Worm (Caenorhabditis elegans) whole organism, L4 larva: ENCODE data around the gene tba-7.
A peak's percentile ranks its signal among the peaks of the same experiment; 100 is the strongest.

Experiments
- F37D6.2 ChIP-seq: sonication (generic microtip); optimal IDR thresholded peaks from 2 replicates; lab custom pipeline; 2016; ENCODE audit warnings: mild to moderate bottlenecking, missing genetic modification characterization, missing compliant biosample characterization
- F49E8.2 ChIP-seq: sonication (generic microtip); optimal IDR thresholded peaks from 2 replicates; lab custom pipeline; 2016; ENCODE audit warnings: missing compliant biosample characterization, mild to moderate bottlenecking, missing genetic modification characterization, borderline replicate concordance
- T20F7.1 ChIP-seq: fragments of 200-800 bp; sonication (Bioruptor generic); optimal IDR thresholded peaks from 2 replicates; lab custom pipeline; 2018; ENCODE audit warnings: mild to moderate bottlenecking, missing genetic modification characterization, missing compliant biosample characterization
- Y48G9A.11 ChIP-seq: fragments of 200-800 bp; sonication (Bioruptor generic); IDR thresholded peaks from 2 replicates; pipeline ENCODE4 v1.3.6; 2022; ENCODE audit warnings: missing genetic modification reagents, missing genetic modification characterization, missing compliant biosample characterization
- Y5F2A.4 ChIP-seq: fragments of 200-800 bp; sonication (Bioruptor generic); optimal IDR thresholded peaks from 2 replicates; lab custom pipeline; 2018; ENCODE audit warnings: mild to moderate bottlenecking, missing genetic modification characterization, missing compliant biosample characterization
- ZK337.2 ChIP-seq: fragments of 200-800 bp; sonication (Bioruptor generic); IDR thresholded peaks from 2 replicates; pipeline ENCODE4 v1.3.6; 2022; ENCODE audit warnings: missing genetic modification reagents, missing genetic modification characterization, missing compliant biosample characterization
- aha-1 ChIP-seq: fragments of 150-350 bp; peaks from one replicate; lab custom pipeline; 2014; ENCODE audit warnings: missing biosample characterization, missing genetic modification characterization
- aly-2 ChIP-seq: sonication (generic microtip); optimal IDR thresholded peaks from 2 replicates; lab custom pipeline; 2018; ENCODE audit warnings: missing biosample characterization, missing genetic modification characterization
- arid-1 ChIP-seq: fragments of 200-800 bp; sonication (Bioruptor generic); conservative IDR thresholded peaks from 2 replicates; pipeline ENCODE4 v1.3.6; 2022; ENCODE audit warnings: missing genetic modification reagents, missing genetic modification characterization, missing compliant biosample characterization
- ceh-20 ChIP-seq: fragments of 200-800 bp; sonication (Bioruptor generic); IDR thresholded peaks from 2 replicates; pipeline ENCODE4 v1.3.6; 2022; ENCODE audit warnings: missing genetic modification reagents, missing genetic modification characterization, missing compliant biosample characterization
- ceh-28 ChIP-seq: fragments of 150-350 bp; optimal IDR thresholded peaks from 2 replicates; lab custom pipeline; 2014; ENCODE audit warnings: missing biosample characterization, missing genetic modification reagents, missing genetic modification characterization
- ceh-44 ChIP-seq: fragments of 200-800 bp; sonication (Bioruptor generic); IDR thresholded peaks from 2 replicates; pipeline ENCODE4 v1.3.6; 2022; ENCODE audit warnings: missing genetic modification reagents, missing genetic modification characterization, missing compliant biosample characterization
- ces-1 ChIP-seq: fragments of 150-350 bp; sonication (generic microtip); optimal IDR thresholded peaks from 4 replicates; lab custom pipeline; 2014; ENCODE audit warnings: missing biosample characterization, missing genetic modification reagents, missing genetic modification characterization
- cey-2 ChIP-seq: sonication (generic microtip); optimal IDR thresholded peaks from 3 replicates; lab custom pipeline; 2017; ENCODE audit warnings: missing genetic modification characterization, mild to moderate bottlenecking, missing compliant biosample characterization, antibody characterized with exemption, borderline replicate concordance; ENCODE audit not compliant: insufficient read depth
- daf-16 ChIP-seq, 3 experiments: sonication (generic microtip); optimal IDR thresholded peaks; 2 replicates each; lab custom pipeline; 2016 to 2017; ENCODE audit warnings: missing genetic modification characterization in 3 of 3, missing genetic modification reagents in 3 of 3, mild to moderate bottlenecking in 2 of 3, missing compliant biosample characterization in 2 of 3, missing biosample characterization in 1 of 3, moderate library complexity in 1 of 3
- daf-8 ChIP-seq: fragments of 200-800 bp; sonication (Bioruptor generic); IDR thresholded peaks from 2 replicates; pipeline ENCODE4 v1.3.6; 2022; ENCODE audit warnings: missing genetic modification characterization, missing compliant biosample characterization
- dmd-8 ChIP-seq: fragments of 200-800 bp; sonication (Bioruptor generic); IDR thresholded peaks from 2 replicates; pipeline ENCODE4 v1.3.6; 2022; ENCODE audit warnings: missing genetic modification characterization, missing compliant biosample characterization
- dve-1 ChIP-seq: sonication (generic microtip); optimal IDR thresholded peaks from 2 replicates; lab custom pipeline; 2017; ENCODE audit warnings: antibody characterized with exemption, mild to moderate bottlenecking, missing genetic modification characterization, missing compliant biosample characterization; ENCODE audit not compliant: insufficient read depth
- egl-43 ChIP-seq: fragments of 200-800 bp; sonication (Bioruptor generic); IDR thresholded peaks from 2 replicates; pipeline ENCODE4 v1.3.6; 2022; ENCODE audit warnings: missing genetic modification reagents, missing genetic modification characterization, missing compliant biosample characterization
- fkh-10 ChIP-seq: fragments of 150-350 bp; optimal IDR thresholded peaks from 2 replicates; lab custom pipeline; 2014; ENCODE audit warnings: missing biosample characterization, missing genetic modification reagents, missing genetic modification characterization
- gei-8 ChIP-seq: fragments of 200-800 bp; sonication (Bioruptor generic); optimal IDR thresholded peaks from 2 replicates; lab custom pipeline; 2018; ENCODE audit warnings: mild to moderate bottlenecking, missing genetic modification characterization, missing compliant biosample characterization
- hlh-11 ChIP-seq: fragments of 200-800 bp; sonication (Bioruptor generic); optimal IDR thresholded peaks from 2 replicates; lab custom pipeline; 2018; ENCODE audit warnings: mild to moderate bottlenecking, missing genetic modification characterization, missing compliant biosample characterization
- hlh-30 ChIP-seq: sonication (generic microtip); optimal IDR thresholded peaks from 2 replicates; lab custom pipeline; 2017; ENCODE audit warnings: antibody characterized with exemption, mild to moderate bottlenecking, missing genetic modification characterization, missing compliant biosample characterization; ENCODE audit not compliant: insufficient read depth
- hmg-1.1 ChIP-seq: fragments of 200-800 bp; sonication (Bioruptor generic); IDR thresholded peaks from 2 replicates; pipeline ENCODE4 v1.3.6; 2022; ENCODE audit warnings: missing genetic modification reagents, missing genetic modification characterization, missing compliant biosample characterization
- lim-7 ChIP-seq: fragments of 200-800 bp; sonication (Bioruptor generic); IDR thresholded peaks from 2 replicates; pipeline ENCODE4 v1.3.6; 2022; ENCODE audit warnings: missing genetic modification characterization, missing compliant biosample characterization
- lin-13 ChIP-seq: fragments of 150-350 bp; optimal IDR thresholded peaks from 2 replicates; lab custom pipeline; 2014; ENCODE audit warnings: missing biosample characterization, missing genetic modification reagents, missing genetic modification characterization
- lin-29 ChIP-seq: fragments of 200-800 bp; sonication (Bioruptor generic); IDR thresholded peaks from 2 replicates; pipeline ENCODE4 v1.3.6; 2022; ENCODE audit warnings: missing genetic modification reagents, missing genetic modification characterization, missing compliant biosample characterization
- lin-38 ChIP-seq: fragments of 200-800 bp; sonication (Bioruptor generic); IDR thresholded peaks from 2 replicates; pipeline ENCODE4 v1.3.6; 2022; ENCODE audit warnings: missing genetic modification reagents, missing genetic modification characterization, missing compliant biosample characterization
- lin-39 ChIP-seq: fragments of 150-350 bp; optimal IDR thresholded peaks from 2 replicates; lab custom pipeline; 2014; ENCODE audit warnings: missing biosample characterization, missing genetic modification reagents, missing genetic modification characterization
- lir-3 ChIP-seq: sonication (generic microtip); optimal IDR thresholded peaks from 2 replicates; lab custom pipeline; 2016; ENCODE audit warnings: mild to moderate bottlenecking, missing genetic modification characterization, missing compliant biosample characterization
- mdt-29 ChIP-seq: fragments of 200-800 bp; sonication (Bioruptor generic); IDR thresholded peaks from 2 replicates; pipeline ENCODE4 v1.3.6; 2022; ENCODE audit warnings: missing genetic modification reagents, missing genetic modification characterization, missing compliant biosample characterization
- mes-2 ChIP-seq: sonication (generic microtip); optimal IDR thresholded peaks from 2 replicates; lab custom pipeline; 2016; ENCODE audit warnings: missing genotype, mild to moderate bottlenecking, missing genetic modification characterization, missing compliant biosample characterization; ENCODE audit not compliant: poor library complexity, severe bottlenecking
- mxl-3 ChIP-seq: fragments of 200-800 bp; sonication (Bioruptor generic); optimal IDR thresholded peaks from 2 replicates; lab custom pipeline; 2018; ENCODE audit warnings: mild to moderate bottlenecking, missing genetic modification characterization, missing compliant biosample characterization
- nhr-10 ChIP-seq: fragments of 150-350 bp; optimal IDR thresholded peaks from 2 replicates; lab custom pipeline; 2014; ENCODE audit warnings: missing biosample characterization, missing genetic modification characterization
- nhr-11 ChIP-seq: fragments of 150-350 bp; optimal IDR thresholded peaks from 2 replicates; lab custom pipeline; 2014; ENCODE audit warnings: missing biosample characterization, missing genetic modification characterization
- nhr-111 ChIP-seq: fragments of 200-800 bp; sonication (Bioruptor generic); optimal IDR thresholded peaks from 2 replicates; lab custom pipeline; 2018; ENCODE audit warnings: mild to moderate bottlenecking, missing genetic modification characterization, missing compliant biosample characterization
- nhr-237 ChIP-seq: sonication (generic microtip); optimal IDR thresholded peaks from 2 replicates; lab custom pipeline; 2017; ENCODE audit warnings: missing biosample characterization, missing genetic modification characterization
- nhr-28 ChIP-seq: fragments of 150-350 bp; optimal IDR thresholded peaks from 2 replicates; lab custom pipeline; 2014; ENCODE audit warnings: missing biosample characterization, missing genetic modification characterization
- nhr-42 ChIP-seq: fragments of 200-800 bp; sonication (Bioruptor generic); IDR thresholded peaks from 2 replicates; pipeline ENCODE4 v1.3.6; 2022; ENCODE audit warnings: missing genetic modification characterization, missing compliant biosample characterization
- nhr-48 ChIP-seq: sonication (generic microtip); optimal IDR thresholded peaks from 2 replicates; lab custom pipeline; 2016; ENCODE audit warnings: mild to moderate bottlenecking, missing genetic modification characterization, missing compliant biosample characterization
- nhr-76 ChIP-seq: fragments of 150-350 bp; optimal IDR thresholded peaks from 2 replicates; lab custom pipeline; 2014; ENCODE audit warnings: missing biosample characterization, missing genetic modification characterization
- pqm-1 ChIP-seq: sonication (generic microtip); optimal IDR thresholded peaks from 2 replicates; lab custom pipeline; 2017; ENCODE audit warnings: missing biosample characterization, missing genetic modification characterization
- rbr-2 ChIP-seq: sonication (generic microtip); optimal IDR thresholded peaks from 2 replicates; lab custom pipeline; 2016; ENCODE audit warnings: missing genotype, missing genetic modification characterization, missing compliant biosample characterization
- saeg-2 ChIP-seq: fragments of 200-800 bp; sonication (Bioruptor generic); IDR thresholded peaks from 2 replicates; pipeline ENCODE4 v1.3.6; 2022; ENCODE audit warnings: missing genetic modification reagents, missing genetic modification characterization, missing compliant biosample characterization
- set-16 ChIP-seq: fragments of 200-800 bp; sonication (Bioruptor generic); IDR thresholded peaks from 2 replicates; pipeline ENCODE4 v1.3.6; 2022; ENCODE audit warnings: missing genetic modification reagents, missing genetic modification characterization, missing compliant biosample characterization
- tag-97 ChIP-seq: fragments of 200-800 bp; sonication (Bioruptor generic); IDR thresholded peaks from 2 replicates; pipeline ENCODE4 v1.3.6; 2022; ENCODE audit warnings: missing genetic modification characterization, missing compliant biosample characterization
- unc-130 ChIP-seq: sonication (generic microtip); optimal IDR thresholded peaks from 2 replicates; lab custom pipeline; 2016; ENCODE audit warnings: missing genetic modification reagents, missing genetic modification characterization, missing compliant biosample characterization
- ztf-7 ChIP-seq: fragments of 150-350 bp; optimal IDR thresholded peaks from 2 replicates; lab custom pipeline; 2014; ENCODE audit warnings: missing biosample characterization, missing genetic modification characterization

tba-7 gene

DNA sequence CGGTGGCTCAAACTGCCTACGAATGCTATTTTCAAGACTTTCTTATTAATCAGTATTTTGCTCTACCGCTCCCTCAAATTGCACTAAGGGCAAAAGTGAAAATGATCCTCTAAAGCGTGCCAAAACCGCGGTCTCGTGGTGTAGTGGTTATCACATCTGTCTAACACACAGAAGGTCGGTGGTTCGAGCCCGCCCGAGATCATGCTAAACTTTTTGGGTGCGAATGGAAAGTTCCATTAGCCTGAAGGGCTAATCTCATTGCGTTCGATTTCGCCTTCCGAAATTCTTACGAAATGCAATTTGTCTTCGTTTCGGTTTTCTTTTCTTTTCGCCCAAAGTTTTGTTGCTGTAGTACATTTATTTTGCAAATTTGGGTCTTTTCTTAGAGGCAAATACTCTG lies 18.1 kb downstream of the tba-7 start (continued):
- no peak for TF ChIP-seq nhr-111 (GFP tag; lab: Kevin White, UChicago)
- peak; percentile 65 for TF ChIP-seq ceh-44
- 0 out of 2 replicates have a peak, but pooled peaks have one; percentile 59 for TF ChIP-seq dmd-8 (GFP tag; lab: Robert Waterston, UW)
- TF ChIP-seq hlh-30 (tag; lab: Kevin White, UChicago) = peak; percentile 33
- no peak for TF ChIP-seq pqm-1 (tag; lab: Kevin White, UChicago)
- no peak for TF ChIP-seq daf-8 (GFP tag; lab: Robert Waterston, UW)
- TF ChIP-seq T20F7.1 = no peak
- no peak for TF ChIP-seq set-16 (GFP tag; lab: Robert Waterston, UW)
- no peak for TF ChIP-seq daf-16 (GFP tag; optimal IDR thresholded peaks at IDR 0.05; lab: Kevin White, UChicago)
- peak; percentile 26 for TF ChIP-seq daf-16 (tag; optimal IDR thresholded peaks at IDR 0.05; lab: Kevin White, UChicago)
- TF ChIP-seq cey-2 (tag; lab: Kevin White, UChicago) = no peak
- peak; percentile 16 for TF ChIP-seq unc-130 (GFP tag; lab: Kevin White, UChicago)
- no peak for TF ChIP-seq ceh-28 (tag; lab: Kevin White, UChicago)
- peak; percentile 35 for TF ChIP-seq ces-1 (GFP tag; lab: Kevin White, UChicago)
- no peak for TF ChIP-seq F49E8.2 (tag; lab: Kevin White, UChicago)

DNA sequence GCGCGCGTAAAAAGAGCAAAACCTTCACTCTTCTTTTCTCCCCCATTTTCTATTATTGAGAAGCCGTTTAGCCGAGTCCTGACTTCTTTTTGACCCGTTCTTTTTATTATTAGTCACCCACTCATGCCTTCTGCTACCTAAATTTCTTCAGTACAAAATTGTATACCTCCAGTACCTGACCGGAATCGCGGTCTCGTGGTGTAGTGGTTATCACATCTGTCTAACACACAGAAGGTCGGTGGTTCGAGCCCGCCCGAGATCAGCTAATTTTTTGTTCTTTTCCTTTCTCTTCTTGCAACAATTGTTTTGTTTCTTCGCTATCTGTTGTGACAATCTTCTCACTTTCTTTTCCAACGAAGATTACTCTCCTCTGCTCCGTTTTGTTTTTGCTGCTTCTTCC lies 18.7 kb downstream of the tba-7 start:
- TF ChIP-seq nhr-28 (tag; lab: Kevin White, UChicago) (peak; percentile 2), ceh-20 (GFP tag; lab: Robert Waterston, UW) (no peak), nhr-48 (tag; lab: Kevin White, UChicago) (no peak), nhr-11 (peak; percentile 22), nhr-42 (GFP tag; lab: Robert Waterston, UW) (no peak), F37D6.2 (tag; lab: Kevin White, UChicago) (no peak), hlh-11 (tag; lab: Kevin White, UChicago) (peak; percentile 23), hmg-1.1 (peak; percentile 59; the same call in 1 of the 2 replicates), lin-13 (GFP tag; lab: Kevin White, UChicago) (peak; percentile 43), nhr-10 (tag; lab: Kevin White, UChicago) (no peak), ztf-7 (no peak), saeg-2 (GFP tag; lab: Robert Waterston, UW) (0 out of 2 replicates have a peak, but pooled peaks have one; percentile 49), tag-97 (no peak), Y48G9A.11 (GFP tag; lab: Robert Waterston, UW) (no peak), mdt-29 (0 out of 2 replicates have a peak, but pooled peaks have one; percentile 20), nhr-111 (GFP tag; lab: Kevin White, UChicago) (peak; percentile 53), Y5F2A.4 (GFP tag; lab: Kevin White, UChicago) (no peak), aly-2 (tag; lab: Kevin White, UChicago) (no peak), lin-29 (no peak), lir-3 (tag; lab: Kevin White, UChicago) (no peak), mes-2 (tag; lab: Kevin White, UChicago) (peak; percentile 76), lin-39 (tag; lab: Kevin White, UChicago) (no peak), mxl-3 (GFP tag; lab: Kevin White, UChicago) (no peak), gei-8 (GFP tag; lab: Kevin White, UChicago) (peak; percentile 21), dmd-8 (GFP tag; lab: Robert Waterston, UW) (peak; percentile 79; the same call in 1 of the 2 replicates), cey-2 (tag; lab: Kevin White, UChicago) (no peak), arid-1 (peak; percentile 82), fkh-10 (GFP tag; lab: Kevin White, UChicago) (no peak), nhr-237 (no peak), unc-130 (GFP tag; lab: Kevin White, UChicago) (no peak), lim-7 (peak; percentile 83), aha-1 (tag; lab: Kevin White, UChicago) (peak; percentile 85), pqm-1 (tag; lab: Kevin White, UChicago) (no peak), dve-1 (tag; lab: Kevin White, UChicago) (peak; percentile 11), hlh-30 (tag; lab: Kevin White, UChicago) (peak; percentile 45), egl-43 (GFP tag; lab: Robert Waterston, UW) (peak; percentile 75), ZK337.2 (GFP tag; lab: Robert Waterston, UW) (0 out of 2 replicates have a peak, but pooled peaks have one; percentile 29), rbr-2 (tag; lab: Kevin White, UChicago) (peak; percentile 14), nhr-76 (tag; lab: Kevin White, UChicago) (no peak), lin-38 (GFP tag; lab: Robert Waterston, UW) (peak; percentile 59)
